Fruit fly (Drosophila melanogaster): ENCODE measurements around the gene CG6325.

DNA sequence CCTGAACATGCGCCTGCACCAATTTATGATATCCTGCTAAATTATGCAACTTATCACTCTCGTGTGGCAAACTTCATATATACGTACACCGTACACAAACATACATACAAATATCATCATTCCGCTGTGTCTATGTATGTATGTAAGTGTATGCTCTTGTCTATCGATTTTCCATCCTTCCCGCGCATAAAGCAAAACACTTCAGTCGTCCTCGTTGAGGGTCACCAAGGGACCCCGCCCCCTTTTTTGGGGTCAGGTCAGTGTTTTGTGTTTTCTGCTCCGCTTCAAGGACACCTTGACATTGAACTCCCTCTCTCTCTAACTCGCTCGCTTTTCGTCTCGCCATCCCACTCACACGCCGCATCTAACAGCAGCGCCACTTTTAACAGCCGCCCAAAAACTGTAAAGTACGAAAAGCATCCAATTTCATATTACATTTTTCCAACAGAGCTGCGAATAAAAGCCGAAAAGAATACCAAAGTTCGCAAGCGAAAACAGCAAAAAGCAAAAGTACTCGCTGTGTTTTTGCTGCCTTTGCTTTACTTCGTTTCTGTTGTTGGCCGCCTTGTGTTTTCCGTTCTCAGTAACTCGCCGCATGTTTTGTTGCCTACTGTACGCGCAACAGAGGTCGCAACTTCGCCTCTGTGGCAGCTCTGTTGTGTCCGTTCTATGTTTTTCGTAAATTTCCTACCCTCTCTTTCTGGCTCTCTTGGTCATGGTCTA is 51.1 kb downstream of the CG6325 start:
- TF ChIP-seq psq (optimal IDR thresholded peaks at IDR 0.05): no peak
- no peak for TF ChIP-seq h (optimal IDR thresholded peaks at IDR 0.05)
